Worm (Caenorhabditis elegans) whole organism, late embryonic: ENCODE results near the gene str-4.

ENCODE experiments used
- ceh-9 ChIP-seq: sonication (generic microtip); optimal IDR thresholded peaks from 2 replicates; lab custom pipeline; 2016; ENCODE audit warnings: mild to moderate bottlenecking, missing genetic modification characterization, inconsistent platforms, missing compliant biosample characterization
- lim-6 ChIP-seq: sonication (generic microtip); optimal IDR thresholded peaks from 2 replicates; lab custom pipeline; 2016; ENCODE audit warnings: missing genetic modification characterization, missing compliant biosample characterization
- lin-11 ChIP-seq: fragments of 200-800 bp; sonication (Bioruptor generic); optimal IDR thresholded peaks from 2 replicates; lab custom pipeline; 2018; ENCODE audit warnings: mild to moderate bottlenecking, missing genetic modification characterization, missing compliant biosample characterization
- nhr-11 ChIP-seq: fragments of 150-350 bp; optimal IDR thresholded peaks from 2 replicates; lab custom pipeline; 2014; ENCODE audit warnings: missing biosample characterization, missing genetic modification characterization
- sox-4 ChIP-seq: sonication (generic microtip); optimal IDR thresholded peaks from 2 replicates; lab custom pipeline; 2017; ENCODE audit warnings: mild to moderate bottlenecking, missing genetic modification characterization, inconsistent platforms, missing compliant biosample characterization

DNA sequence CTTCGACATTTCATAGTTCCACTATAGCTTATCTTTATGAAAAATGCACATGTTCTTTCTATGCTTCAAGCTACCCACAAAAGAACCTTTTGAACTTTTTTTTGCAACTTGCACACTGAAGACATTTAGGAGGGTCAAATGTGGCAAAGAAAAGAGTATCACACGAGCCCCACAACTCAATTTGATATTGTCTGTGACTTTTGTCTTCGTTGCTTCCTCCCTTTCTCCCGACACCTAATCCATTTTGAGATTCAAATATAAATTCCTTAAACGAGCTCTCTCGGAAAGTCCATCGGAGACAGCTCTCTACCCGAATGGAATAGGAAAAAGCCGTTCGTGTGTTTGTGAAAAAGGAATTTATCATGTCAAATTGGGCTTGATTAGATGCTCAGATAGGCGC lies 10.8 kb upstream of the str-4 start:
- TF ChIP-seq lin-11 (tag; lab: Kevin White, UChicago) (no peak), nhr-11 (no peak), ceh-9 (no peak), sox-4 (tag; lab: Kevin White, UChicago) (no peak), lim-6 (tag; lab: Kevin White, UChicago) (no peak)
